Worm (Caenorhabditis elegans) whole organism, L1 larva: ENCODE measurements around the gene lips-1.

ENCODE experiments used
- C34B4.2 ChIP-seq: sonication (generic microtip); optimal IDR thresholded peaks from 2 replicates; lab custom pipeline; 2017; ENCODE audit warnings: mild to moderate bottlenecking, missing genetic modification characterization, missing compliant biosample characterization
- F16B12.6 ChIP-seq: fragments of 150-350 bp; optimal IDR thresholded peaks from 2 replicates; lab custom pipeline; 2014; ENCODE audit warnings: missing biosample characterization, missing genetic modification characterization
- Y116A8C.19 ChIP-seq: sonication (generic microtip); optimal IDR thresholded peaks from 2 replicates; lab custom pipeline; 2016; ENCODE audit warnings: missing compliant biosample characterization, missing genetic modification characterization, borderline replicate concordance
- aha-1 ChIP-seq: fragments of 150-350 bp; optimal IDR thresholded peaks from 2 replicates; lab custom pipeline; 2014; ENCODE audit warnings: missing biosample characterization, missing genetic modification characterization
- aly-2 ChIP-seq: fragments of 150-350 bp; optimal IDR thresholded peaks from 2 replicates; lab custom pipeline; 2014; ENCODE audit warnings: missing biosample characterization, missing genetic modification characterization
- blmp-1 ChIP-seq: fragments of 150-350 bp; optimal IDR thresholded peaks from 2 replicates; lab custom pipeline; 2014; ENCODE audit warnings: missing biosample characterization, missing genetic modification characterization
- ceh-8 ChIP-seq: fragments of 200-800 bp; sonication (Bioruptor generic); optimal IDR thresholded peaks from 2 replicates; lab custom pipeline; 2018; ENCODE audit warnings: mild to moderate bottlenecking, missing genetic modification characterization, moderate library complexity, missing compliant biosample characterization
- ceh-88 ChIP-seq: fragments of 200-800 bp; sonication (Bioruptor generic); IDR thresholded peaks from 2 replicates; pipeline ENCODE4 v1.3.6; 2022; ENCODE audit warnings: missing genetic modification characterization, missing compliant biosample characterization
- ceh-90 ChIP-seq: sonication (generic microtip); optimal IDR thresholded peaks from 2 replicates; lab custom pipeline; 2016; ENCODE audit warnings: missing genetic modification characterization, missing compliant biosample characterization
- efl-1 ChIP-seq, 4 experiments: fragments of 150-350 bp; optimal IDR thresholded peaks in 3 of 4; peaks in 1 of 4; 1 replicate in 1 of 4; 2 replicates in 3 of 4; lab custom pipeline; 2014; ENCODE audit warnings: missing biosample characterization in 2 of 4, missing genetic modification characterization in 2 of 4, missing genetic modification reagents in 2 of 4
- efl-3 ChIP-seq: fragments of 200-800 bp; sonication (Bioruptor generic); optimal IDR thresholded peaks from 2 replicates; lab custom pipeline; 2018; ENCODE audit warnings: mild to moderate bottlenecking, missing genetic modification characterization, missing compliant biosample characterization
- egl-13 ChIP-seq: sonication (generic microtip); optimal IDR thresholded peaks from 2 replicates; lab custom pipeline; 2016; ENCODE audit warnings: missing genotype, missing genetic modification reagents, missing genetic modification characterization, missing compliant biosample characterization
- egl-27 ChIP-seq, 2 experiments: fragments of 150-350 bp in 1 of 2; sonication (generic microtip); optimal IDR thresholded peaks; 3 replicates each; lab custom pipeline; 2017 to 2018; ENCODE audit warnings: missing biosample characterization in 2 of 2, missing genetic modification characterization in 2 of 2, missing genetic modification reagents in 2 of 2
- elt-2 ChIP-seq: sonication (generic microtip); optimal IDR thresholded peaks from 2 replicates; lab custom pipeline; 2016; ENCODE audit warnings: missing genetic modification characterization, mild to moderate bottlenecking, inconsistent platforms, missing compliant biosample characterization, missing genetic modification reagents
- elt-3 ChIP-seq, 6 experiments: fragments of 150-350 bp in 1 of 6; sonication (generic microtip); optimal IDR thresholded peaks; 2 replicates each; lab custom pipeline; 2017 to 2018; ENCODE audit warnings: missing biosample characterization in 6 of 6, missing genetic modification characterization in 6 of 6, inconsistent platforms in 1 of 6
- ets-5 ChIP-seq: fragments of 200-800 bp; sonication (Bioruptor generic); IDR thresholded peaks from 2 replicates; pipeline ENCODE4 v1.3.6; 2022; ENCODE audit warnings: missing genetic modification characterization, missing compliant biosample characterization
- fkh-10 ChIP-seq: sonication (generic microtip); optimal IDR thresholded peaks from 2 replicates; lab custom pipeline; 2017; ENCODE audit warnings: missing biosample characterization, missing genetic modification reagents, missing genetic modification characterization
- fkh-4 ChIP-seq: sonication (generic microtip); optimal IDR thresholded peaks from 2 replicates; lab custom pipeline; 2016; ENCODE audit warnings: missing compliant biosample characterization, missing genetic modification characterization, borderline replicate concordance
- fos-1 ChIP-seq: fragments of 150-350 bp; optimal IDR thresholded peaks from 2 replicates; lab custom pipeline; 2014; ENCODE audit warnings: missing biosample characterization, missing genetic modification characterization
- grh-1 ChIP-seq: fragments of 200-800 bp; sonication (Bioruptor generic); IDR thresholded peaks from 2 replicates; pipeline ENCODE4 v1.3.6; 2022; ENCODE audit warnings: missing genetic modification reagents, missing genetic modification characterization, missing compliant biosample characterization
- hlh-17 ChIP-seq: fragments of 200-800 bp; sonication (Bioruptor generic); optimal IDR thresholded peaks from 2 replicates; lab custom pipeline; 2018; ENCODE audit warnings: missing genetic modification characterization, mild to moderate bottlenecking, missing compliant biosample characterization, moderate library complexity, borderline replicate concordance
- hlh-4 ChIP-seq: sonication (generic microtip); optimal IDR thresholded peaks from 2 replicates; lab custom pipeline; 2016; ENCODE audit warnings: mild to moderate bottlenecking, missing genetic modification characterization, missing compliant biosample characterization
- hpl-2 ChIP-seq: fragments of 150-350 bp; optimal IDR thresholded peaks from 2 replicates; lab custom pipeline; 2014; ENCODE audit warnings: missing biosample characterization, missing genetic modification reagents, missing genetic modification characterization
- jun-1 ChIP-seq: fragments of 150-350 bp; optimal IDR thresholded peaks from 2 replicates; lab custom pipeline; 2014; ENCODE audit warnings: missing biosample characterization, missing genetic modification reagents, missing genetic modification characterization
- lin-13 ChIP-seq: fragments of 150-350 bp; optimal IDR thresholded peaks from 2 replicates; lab custom pipeline; 2014; ENCODE audit warnings: missing biosample characterization, missing genetic modification reagents, missing genetic modification characterization
- lin-14 ChIP-seq: fragments of 200-800 bp; sonication (Bioruptor generic); optimal IDR thresholded peaks from 2 replicates; lab custom pipeline; 2018; ENCODE audit warnings: mild to moderate bottlenecking, missing genetic modification characterization, moderate library complexity, missing compliant biosample characterization
- lin-15B ChIP-seq: fragments of 150-350 bp; sonication (generic microtip); optimal IDR thresholded peaks from 3 replicates; lab custom pipeline; 2014; ENCODE audit warnings: missing biosample characterization, missing genetic modification characterization
- lin-39 ChIP-seq: fragments of 150-350 bp; optimal IDR thresholded peaks from 2 replicates; lab custom pipeline; 2014; ENCODE audit warnings: missing biosample characterization, missing genetic modification reagents, missing genetic modification characterization
- mef-2 ChIP-seq: fragments of 150-350 bp; optimal IDR thresholded peaks from 2 replicates; lab custom pipeline; 2014; ENCODE audit warnings: missing biosample characterization, missing genetic modification characterization
- nhr-11 ChIP-seq: fragments of 150-350 bp; optimal IDR thresholded peaks from 2 replicates; lab custom pipeline; 2014; ENCODE audit warnings: missing biosample characterization, missing genetic modification characterization
- nhr-12 ChIP-seq: sonication (generic microtip); optimal IDR thresholded peaks from 2 replicates; lab custom pipeline; 2017; ENCODE audit warnings: missing biosample characterization, missing genetic modification characterization
- nhr-20 ChIP-seq: sonication (generic microtip); optimal IDR thresholded peaks from 2 replicates; lab custom pipeline; 2016; ENCODE audit warnings: mild to moderate bottlenecking, missing genetic modification characterization, missing compliant biosample characterization
- nhr-76 ChIP-seq: sonication (generic microtip); optimal IDR thresholded peaks from 2 replicates; lab custom pipeline; 2017; ENCODE audit warnings: missing biosample characterization, missing genetic modification characterization
- nhr-84 ChIP-seq: sonication (generic microtip); optimal IDR thresholded peaks from 2 replicates; lab custom pipeline; 2017; ENCODE audit warnings: missing biosample characterization, missing genetic modification characterization
- nhr-85 ChIP-seq: sonication (generic microtip); peaks from one replicate; lab custom pipeline; 2016; ENCODE audit warnings: missing genetic modification characterization, inconsistent platforms, missing compliant biosample characterization
- nhr-90 ChIP-seq: sonication (generic microtip); optimal IDR thresholded peaks from 2 replicates; lab custom pipeline; 2016; ENCODE audit warnings: mild to moderate bottlenecking, missing genetic modification characterization, missing compliant biosample characterization; ENCODE audit not compliant: poor library complexity
- pag-3 ChIP-seq: sonication (generic microtip); optimal IDR thresholded peaks from 2 replicates; lab custom pipeline; 2017; ENCODE audit warnings: missing genetic modification characterization, mild to moderate bottlenecking, missing compliant biosample characterization, antibody characterized with exemption, borderline replicate concordance; ENCODE audit not compliant: insufficient read depth
- pax-3 ChIP-seq: fragments of 200-800 bp; sonication (Bioruptor generic); optimal IDR thresholded peaks from 2 replicates; lab custom pipeline; 2018; ENCODE audit warnings: mild to moderate bottlenecking, missing genetic modification characterization, moderate library complexity, missing compliant biosample characterization
- pqm-1 ChIP-seq: sonication (generic microtip); optimal IDR thresholded peaks from 3 replicates; lab custom pipeline; 2017; ENCODE audit warnings: missing biosample characterization, missing genetic modification characterization
- snu-23 ChIP-seq: sonication (generic microtip); optimal IDR thresholded peaks from 2 replicates; lab custom pipeline; 2016; ENCODE audit warnings: missing genetic modification characterization, missing compliant biosample characterization
- sox-4 ChIP-seq: sonication (generic microtip); optimal IDR thresholded peaks from 2 replicates; lab custom pipeline; 2016; ENCODE audit warnings: missing genetic modification characterization, missing compliant biosample characterization
- sptf-1 ChIP-seq: fragments of 150-350 bp; optimal IDR thresholded peaks from 2 replicates; lab custom pipeline; 2014; ENCODE audit warnings: missing biosample characterization, missing genetic modification characterization
- sup-37 ChIP-seq: fragments of 200-800 bp; sonication (Bioruptor generic); optimal IDR thresholded peaks from 2 replicates; lab custom pipeline; 2018; ENCODE audit warnings: mild to moderate bottlenecking, missing genetic modification characterization, missing compliant biosample characterization
- swsn-7 ChIP-seq: sonication (generic microtip); optimal IDR thresholded peaks from 2 replicates; lab custom pipeline; 2016; ENCODE audit warnings: missing genetic modification characterization, missing compliant biosample characterization
- tbx-2 ChIP-seq: sonication (generic microtip); optimal IDR thresholded peaks from 2 replicates; lab custom pipeline; 2016; ENCODE audit warnings: missing genetic modification characterization, missing compliant biosample characterization
- tlp-1 ChIP-seq: fragments of 150-350 bp; optimal IDR thresholded peaks from 2 replicates; lab custom pipeline; 2014; ENCODE audit warnings: missing biosample characterization, missing genetic modification characterization
- unc-62 ChIP-seq: fragments of 150-350 bp; optimal IDR thresholded peaks from 2 replicates; lab custom pipeline; 2014; ENCODE audit warnings: missing biosample characterization, missing genetic modification reagents, missing genetic modification characterization
- unc-98 ChIP-seq: fragments of 200-800 bp; sonication (Bioruptor generic); IDR thresholded peaks from 2 replicates; pipeline ENCODE4 v1.3.6; 2022; ENCODE audit warnings: missing genetic modification characterization, missing compliant biosample characterization
- vab-15 ChIP-seq: sonication (generic microtip); optimal IDR thresholded peaks from 2 replicates; lab custom pipeline; 2017; ENCODE audit warnings: missing genotype, mild to moderate bottlenecking, missing genetic modification characterization, missing compliant biosample characterization
- xbp-1 ChIP-seq: sonication (generic microtip); optimal IDR thresholded peaks from 2 replicates; lab custom pipeline; 2016; ENCODE audit warnings: missing genetic modification characterization, missing compliant biosample characterization
- ztf-11 ChIP-seq, 2 experiments: sonication (generic microtip); optimal IDR thresholded peaks; 2 replicates each; lab custom pipeline; 2016 to 2017; ENCODE audit warnings: missing genetic modification characterization in 2 of 2, missing biosample characterization in 1 of 2, missing compliant biosample characterization in 1 of 2

lips-1 gene

DNA sequence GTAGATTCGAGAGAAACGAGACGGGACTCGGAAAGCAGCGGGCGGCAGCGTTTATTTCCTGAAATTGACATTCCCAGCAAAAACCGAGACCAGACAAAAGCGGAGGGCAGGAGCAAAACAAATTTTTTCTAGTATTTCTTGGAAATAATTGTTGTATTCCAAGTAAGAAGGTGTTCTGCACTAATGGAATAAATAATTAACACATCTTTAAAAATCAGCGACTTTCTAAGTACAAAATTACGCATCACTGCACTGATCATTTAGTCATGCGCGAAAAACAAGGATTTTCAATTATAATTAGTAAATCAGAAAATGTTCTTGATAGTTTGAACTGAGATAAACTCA lies 23.9 kb downstream of the lips-1 start (continued):
- TF ChIP-seq tlp-1 (tag; lab: Kevin White, UChicago) (no peak), xbp-1 (no peak), pag-3 (no peak), sptf-1 (tag; lab: Kevin White, UChicago) (no peak), sox-4 (tag; lab: Kevin White, UChicago) (peak; percentile 67), hlh-17 (GFP tag; lab: Kevin White, UChicago) (no peak), unc-98 (GFP tag; lab: Robert Waterston, UW) (no peak), pax-3 (tag; lab: Kevin White, UChicago) (no peak), egl-27 (tag; optimal IDR thresholded peaks at IDR 0.05; lab: Kevin White, UChicago) (no peak), lin-14 (GFP tag; lab: Kevin White, UChicago) (peak; percentile 36), elt-2 (no peak), nhr-84 (tag; lab: Kevin White, UChicago) (no peak), efl-3 (no peak), ceh-8 (no peak), jun-1 (tag; lab: Kevin White, UChicago) (no peak), swsn-7 (tag; lab: Kevin White, UChicago) (peak; percentile 26), unc-62 (no peak), nhr-20 (tag; lab: Kevin White, UChicago) (peak; percentile 29), egl-13 (peak; percentile 36), pqm-1 (tag; lab: Kevin White, UChicago) (no peak), tbx-2 (tag; lab: Kevin White, UChicago) (no peak), fos-1 (tag; lab: Kevin White, UChicago) (no peak), lin-15B (tag; lab: Kevin White, UChicago) (no peak), hlh-4 (tag; lab: Kevin White, UChicago) (peak; percentile 71), snu-23 (GFP tag; lab: Kevin White, UChicago) (no peak), mef-2 (tag; lab: Kevin White, UChicago) (no peak), aly-2 (tag; lab: Kevin White, UChicago) (no peak), C34B4.2 (tag; lab: Kevin White, UChicago) (no peak), ztf-11 (tag; optimal IDR thresholded peaks at IDR 0.05; lab: Kevin White, UChicago) (no peak), ceh-88 (GFP tag; lab: Robert Waterston, UW) (no peak), nhr-76 (tag; lab: Kevin White, UChicago) (no peak), ceh-90 (tag; lab: Kevin White, UChicago) (no peak), lin-39 (tag; lab: Kevin White, UChicago) (no peak), nhr-11 (no peak), fkh-4 (tag; lab: Kevin White, UChicago) (no peak), sup-37 (GFP tag; lab: Kevin White, UChicago) (no peak), nhr-90 (tag; lab: Kevin White, UChicago) (no peak)

DNA sequence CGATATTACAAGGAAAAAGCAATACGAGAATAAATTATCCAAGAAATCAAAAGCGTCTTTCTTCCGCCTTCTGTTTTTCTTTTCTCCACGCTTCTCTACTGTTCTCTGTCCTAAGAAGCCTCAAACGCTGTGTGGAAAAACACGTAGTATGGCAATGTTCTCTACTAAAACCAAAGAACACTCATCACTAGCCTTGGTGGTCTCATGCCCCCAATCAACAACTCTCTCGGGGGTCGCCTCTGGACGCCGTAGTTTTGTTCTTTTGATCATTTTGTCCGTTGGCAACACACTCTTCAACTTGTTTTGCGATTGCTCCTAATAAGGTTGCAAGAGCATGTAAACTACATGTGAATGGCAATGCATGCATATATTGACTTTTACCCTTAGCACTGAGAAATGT lies 24.7 kb downstream of the lips-1 start:
- TF ChIP-seq lin-13: no peak
- peak in 1 of 6 experiments; percentile 49 for TF ChIP-seq elt-3 (tag; optimal IDR thresholded peaks at IDR 0.05; lab: Kevin White, UChicago)
- TF ChIP-seq Y116A8C.19 (tag; lab: Kevin White, UChicago): no peak
- TF ChIP-seq grh-1 (GFP tag; lab: Robert Waterston, UW): no peak
- TF ChIP-seq nhr-85: no peak
- TF ChIP-seq C34B4.2 (tag; lab: Kevin White, UChicago): no peak
- no peak for TF ChIP-seq hpl-2 (GFP tag; lab: Kevin White, UChicago)
- TF ChIP-seq lin-39 (tag; lab: Kevin White, UChicago): no peak
- no peak for TF ChIP-seq unc-62
- TF ChIP-seq efl-1 (optimal IDR thresholded peaks at IDR 0.05; lab: Kevin White, UChicago): no peak
- no peak for TF ChIP-seq efl-1 (GFP tag; optimal IDR thresholded peaks at IDR 0.05 in 1 of 2; lab: Kevin White, UChicago)
- no peak for TF ChIP-seq pqm-1 (tag; lab: Kevin White, UChicago)
- TF ChIP-seq nhr-90 (tag; lab: Kevin White, UChicago): peak; percentile 50
- TF ChIP-seq xbp-1: peak; percentile 28
- peak; percentile 45 for TF ChIP-seq blmp-1
- TF ChIP-seq lin-14 (GFP tag; lab: Kevin White, UChicago): peak; percentile 93
- TF ChIP-seq fkh-4 (tag; lab: Kevin White, UChicago): no peak
- no peak for TF ChIP-seq aly-2 (tag; lab: Kevin White, UChicago)
- TF ChIP-seq ceh-88 (GFP tag; lab: Robert Waterston, UW): no peak
- TF ChIP-seq aha-1 (tag; lab: Kevin White, UChicago): no peak
- TF ChIP-seq ets-5 (GFP tag; lab: Robert Waterston, UW): no peak
- TF ChIP-seq tlp-1 (tag; lab: Kevin White, UChicago): no peak
- no peak for TF ChIP-seq nhr-12 (tag; lab: Kevin White, UChicago)
- peak; percentile 51 for TF ChIP-seq egl-13
- TF ChIP-seq F16B12.6 (tag; lab: Kevin White, UChicago): no peak
- peak; percentile 8 for TF ChIP-seq fkh-10
- no peak for TF ChIP-seq vab-15
